Fruit fly (Drosophila melanogaster) whole organism, embryonic: ENCODE measurements around the gene CG1785.

Source experiments
- Adf1 ChIP-seq: fragments of 200-800 bp; sonication (Bioruptor generic); IDR thresholded peaks from 2 replicates; pipeline ENCODE4 v1.3.6; 2022; ENCODE audit warnings: missing biosample characterization, missing genetic modification characterization
- Awh ChIP-seq: fragments of 200-800 bp; sonication (Bioruptor generic); IDR thresholded peaks from 2 replicates; pipeline ENCODE4, ENCODE4 v1.3.6; 2022; ENCODE audit warnings: missing biosample characterization, missing genetic modification characterization
- Blimp-1 ChIP-seq: fragments of 200-800 bp; sonication (Bioruptor generic); optimal IDR thresholded peaks from 3 replicates; lab custom pipeline; 2018; ENCODE audit warnings: missing biosample characterization, missing genetic modification characterization, mild to moderate bottlenecking, moderate library complexity, missing genetic modification reagents
- CG1024 ChIP-seq: fragments of 200-800 bp; sonication (Bioruptor generic); IDR thresholded peaks from 2 replicates; pipeline ENCODE4 v1.3.6; 2022; ENCODE audit warnings: missing biosample characterization, missing genetic modification characterization
- CG11504 ChIP-seq: fragments of 200-800 bp; sonication (Bioruptor generic); optimal IDR thresholded peaks from 3 replicates; lab custom pipeline; 2019; ENCODE audit warnings: missing biosample characterization, mild to moderate bottlenecking, missing genetic modification characterization, moderate library complexity
- CG13624 ChIP-seq: fragments of 200-800 bp; sonication (Bioruptor generic); optimal IDR thresholded peaks from 2 replicates; lab custom pipeline; 2016; ENCODE audit warnings: missing biosample characterization, missing genetic modification characterization
- CG14667 ChIP-seq: fragments of 200-800 bp; sonication (Bioruptor generic); IDR thresholded peaks from 2 replicates; pipeline ENCODE4 v1.3.6; 2022; ENCODE audit warnings: missing biosample characterization, missing genetic modification characterization
- CG14710 ChIP-seq: fragments of 200-800 bp; sonication (Bioruptor generic); optimal IDR thresholded peaks from 3 replicates; lab custom pipeline; 2019; ENCODE audit warnings: missing biosample characterization, mild to moderate bottlenecking, missing genetic modification characterization, moderate library complexity
- CG15073 ChIP-seq: fragments of 200-800 bp; sonication (Bioruptor generic); optimal IDR thresholded peaks from 2 replicates; lab custom pipeline; 2016; ENCODE audit warnings: missing biosample characterization, missing genetic modification characterization
- CG17328 ChIP-seq: fragments of 200-800 bp; sonication (Bioruptor generic); IDR thresholded peaks from 2 replicates; pipeline ENCODE4 v1.3.6; 2022; ENCODE audit warnings: missing biosample characterization, missing genetic modification characterization
- CG17361 ChIP-seq: fragments of 200-800 bp; sonication (Bioruptor generic); IDR thresholded peaks from 3 replicates; pipeline ENCODE4 v1.3.6; 2022; ENCODE audit warnings: missing biosample characterization, missing genetic modification characterization
- CG2116 ChIP-seq: fragments of 200-800 bp; sonication (Bioruptor generic); optimal IDR thresholded peaks from 3 replicates; lab custom pipeline; 2018; ENCODE audit warnings: missing biosample characterization, mild to moderate bottlenecking, missing genetic modification characterization
- CG2712 ChIP-seq: fragments of 200-800 bp; optimal IDR thresholded peaks from 3 replicates; lab custom pipeline; 2019; ENCODE audit warnings: missing biosample characterization, mild to moderate bottlenecking, missing genetic modification characterization, moderate library complexity
- CG2875 ChIP-seq: fragments of 200-800 bp; sonication (Bioruptor generic); optimal IDR thresholded peaks from 2 replicates; lab custom pipeline; 2017; ENCODE audit warnings: missing biosample characterization, mild to moderate bottlenecking, missing genetic modification characterization, missing genetic modification reagents
- CG2889 ChIP-seq: fragments of 200-800 bp; sonication (Bioruptor generic); IDR thresholded peaks from 3 replicates; pipeline ENCODE4 v1.3.6; 2022; ENCODE audit warnings: missing biosample characterization, missing genetic modification characterization
- CG3065 ChIP-seq: fragments of 200-800 bp; sonication (Bioruptor generic); optimal IDR thresholded peaks from 2 replicates; lab custom pipeline; 2016; ENCODE audit warnings: missing biosample characterization, missing genetic modification characterization
- CG31441 ChIP-seq: fragments of 200-800 bp; sonication (Bioruptor generic); IDR thresholded peaks from 2 replicates; pipeline ENCODE4 v1.3.6; 2022; ENCODE audit warnings: missing biosample characterization, missing genetic modification characterization
- CG33557 ChIP-seq: fragments of 200-800 bp; sonication (Bioruptor generic); optimal IDR thresholded peaks from 2 replicates; lab custom pipeline; 2019; ENCODE audit warnings: missing biosample characterization, mild to moderate bottlenecking, missing genetic modification characterization, moderate library complexity
- CG3995 ChIP-seq: fragments of 200-800 bp; sonication (Bioruptor generic); optimal IDR thresholded peaks from 3 replicates; lab custom pipeline; 2016; ENCODE audit warnings: missing biosample characterization, missing genetic modification characterization
- CG4282 ChIP-seq: fragments of 200-800 bp; sonication (Bioruptor generic); optimal IDR thresholded peaks from 2 replicates; lab custom pipeline; 2016; ENCODE audit warnings: missing biosample characterization, missing genetic modification characterization
- CG4360 ChIP-seq: fragments of 200-800 bp; sonication (Bioruptor generic); IDR thresholded peaks from 2 replicates; pipeline ENCODE4 v1.3.6; 2022; ENCODE audit warnings: missing biosample characterization, missing genetic modification characterization
- CG7271 ChIP-seq: fragments of 200-800 bp; sonication (Bioruptor generic); optimal IDR thresholded peaks from 2 replicates; lab custom pipeline; 2018; ENCODE audit warnings: missing biosample characterization, mild to moderate bottlenecking, missing genetic modification characterization, moderate library complexity
- CG8924 ChIP-seq: fragments of 200-800 bp; optimal IDR thresholded peaks from 3 replicates; lab custom pipeline; 2019; ENCODE audit warnings: missing biosample characterization, mild to moderate bottlenecking, missing genetic modification characterization, moderate library complexity
- CG9727 ChIP-seq: fragments of 200-800 bp; sonication (Bioruptor generic); optimal IDR thresholded peaks from 3 replicates; lab custom pipeline; 2017; ENCODE audit warnings: missing biosample characterization, mild to moderate bottlenecking, missing genetic modification characterization
- CG9932 ChIP-seq: fragments of 200-800 bp; sonication (Bioruptor generic); IDR thresholded peaks from 2 replicates; pipeline ENCODE4 v1.3.6; 2022; ENCODE audit warnings: missing biosample characterization, missing genetic modification characterization
- Camta ChIP-seq: fragments of 200-800 bp; sonication (Bioruptor generic); optimal IDR thresholded peaks from 2 replicates; lab custom pipeline; 2016; ENCODE audit warnings: missing biosample characterization, missing genetic modification characterization
- CkIIα-i1 ChIP-seq: fragments of 200-800 bp; sonication (Bioruptor generic); IDR thresholded peaks from 2 replicates; pipeline ENCODE4 v1.3.6; 2022; ENCODE audit warnings: missing biosample characterization, missing genetic modification characterization
- D19A ChIP-seq: fragments of 200-800 bp; optimal IDR thresholded peaks from 3 replicates; lab custom pipeline; 2019; ENCODE audit warnings: missing biosample characterization, mild to moderate bottlenecking, missing genetic modification characterization, moderate library complexity
- Dek ChIP-seq: fragments of 200-800 bp; sonication (Bioruptor generic); optimal IDR thresholded peaks from 3 replicates; lab custom pipeline; 2019; ENCODE audit warnings: missing biosample characterization, mild to moderate bottlenecking, missing genetic modification characterization, moderate library complexity
- Gug ChIP-seq: fragments of 200-800 bp; sonication (Bioruptor generic); IDR thresholded peaks from 4 replicates; pipeline ENCODE4 v1.3.6; 2022; ENCODE audit warnings: missing biosample characterization, missing genetic modification characterization
- Med ChIP-seq: fragments of 200-800 bp; sonication (Bioruptor generic); peaks from one replicate; lab custom pipeline; 2016; ENCODE audit warnings: missing biosample characterization, missing genetic modification characterization, mild to moderate bottlenecking, inconsistent platforms, moderate library complexity
- Sry-δ ChIP-seq: fragments of 200-800 bp; sonication (Bioruptor generic); optimal IDR thresholded peaks from 2 replicates; lab custom pipeline; 2016; ENCODE audit warnings: missing biosample characterization, missing genetic modification characterization
- Ssrp ChIP-seq: fragments of 200-800 bp; sonication (Bioruptor generic); optimal IDR thresholded peaks from 2 replicates; lab custom pipeline; 2018; ENCODE audit warnings: missing biosample characterization, mild to moderate bottlenecking, missing genetic modification characterization, moderate library complexity
- TFAM ChIP-seq: fragments of 200-800 bp; sonication (Bioruptor generic); optimal IDR thresholded peaks from 2 replicates; lab custom pipeline; 2017; ENCODE audit warnings: missing biosample characterization, missing genetic modification characterization, inconsistent platforms
- Trl ChIP-seq, 3 experiments: fragments of >200 bp in 2 of 3; fragments of 200-800 bp in 1 of 3; sonication (Bioruptor generic) in 1 of 3; optimal IDR thresholded peaks; 2 replicates in 1 of 3; 3 replicates in 2 of 3; lab custom pipeline; 2016 to 2017; ENCODE audit warnings: missing biosample characterization in 1 of 3, missing genetic modification characterization in 1 of 3
- ase ChIP-seq: fragments of 200-800 bp; sonication (Bioruptor generic); IDR thresholded peaks from 3 replicates; pipeline ENCODE4 v1.3.6; 2022; ENCODE audit warnings: missing biosample characterization, missing genetic modification characterization
- bsh ChIP-seq, 2 experiments: fragments of 200-800 bp; sonication (Bioruptor generic); optimal IDR thresholded peaks; 2 replicates each; lab custom pipeline; 2017 to 2018; ENCODE audit warnings: mild to moderate bottlenecking in 2 of 2, missing biosample characterization in 2 of 2, missing genetic modification characterization in 2 of 2, moderate library complexity in 1 of 2
- crol ChIP-seq: fragments of 200-800 bp; sonication (Bioruptor generic); IDR thresholded peaks from 2 replicates; pipeline ENCODE4 v1.3.6; 2022; ENCODE audit warnings: missing biosample characterization, missing genetic modification characterization
- gem ChIP-seq: fragments of 200-800 bp; sonication (Bioruptor generic); optimal IDR thresholded peaks from 2 replicates; lab custom pipeline; 2019; ENCODE audit warnings: missing biosample characterization, mild to moderate bottlenecking, missing genetic modification characterization, moderate library complexity
- gfzf ChIP-seq: fragments of 200-800 bp; sonication (Bioruptor generic); optimal IDR thresholded peaks from 2 replicates; lab custom pipeline; 2016; ENCODE audit warnings: missing biosample characterization, mild to moderate bottlenecking, missing genetic modification characterization, moderate library complexity
- ken ChIP-seq: fragments of 200-800 bp; sonication (Bioruptor generic); IDR thresholded peaks from 3 replicates; pipeline ENCODE4 v1.3.6; 2022; ENCODE audit warnings: missing biosample characterization, missing genetic modification characterization
- lola ChIP-seq, 3 experiments: fragments of >200 bp in 2 of 3; fragments of 200-800 bp in 1 of 3; sonication (Bioruptor generic) in 1 of 3; optimal IDR thresholded peaks; 2 replicates each; lab custom pipeline; 2017 to 2019; ENCODE audit warnings: missing biosample characterization in 3 of 3, missing genetic modification characterization in 3 of 3, mild to moderate bottlenecking in 1 of 3, moderate library complexity in 1 of 3
- mirr ChIP-seq: fragments of 200-800 bp; sonication (Bioruptor generic); optimal IDR thresholded peaks from 3 replicates; lab custom pipeline; 2018; ENCODE audit warnings: missing biosample characterization, mild to moderate bottlenecking, missing genetic modification characterization
- oc ChIP-seq: fragments of 200-800 bp; sonication (Bioruptor generic); optimal IDR thresholded peaks from 2 replicates; lab custom pipeline; 2018; ENCODE audit warnings: missing biosample characterization, mild to moderate bottlenecking, missing genetic modification characterization, moderate library complexity
- onecut ChIP-seq: fragments of 200-800 bp; sonication (Bioruptor generic); IDR thresholded peaks from 2 replicates; pipeline ENCODE4 v1.3.6; 2022; ENCODE audit warnings: missing biosample characterization, missing genetic modification characterization
- pb ChIP-seq: fragments of 200-800 bp; sonication (Bioruptor generic); optimal IDR thresholded peaks from 3 replicates; lab custom pipeline; 2016; ENCODE audit warnings: missing biosample characterization, missing genetic modification characterization
- phol ChIP-seq: fragments of 200-800 bp; sonication (Bioruptor generic); optimal IDR thresholded peaks from 3 replicates; lab custom pipeline; 2018; ENCODE audit warnings: missing biosample characterization, mild to moderate bottlenecking, missing genetic modification characterization, moderate library complexity
- shn ChIP-seq: fragments of 200-800 bp; sonication (Bioruptor generic); optimal IDR thresholded peaks from 3 replicates; lab custom pipeline; 2016; ENCODE audit warnings: missing biosample characterization, missing genetic modification characterization
- ssp ChIP-seq: fragments of 200-800 bp; sonication (Bioruptor generic); IDR thresholded peaks from 2 replicates; pipeline ENCODE4 v1.3.6; 2022; ENCODE audit warnings: missing biosample characterization, missing genetic modification characterization
- vfl ChIP-seq: fragments of 200-800 bp; sonication (Bioruptor generic); optimal IDR thresholded peaks from 2 replicates; lab custom pipeline; 2016; ENCODE audit warnings: missing biosample characterization, missing genetic modification characterization

Gene CG1785

dm6 chrX:8669434-8669833 is 45.3 kb upstream of the CG1785 start (continued):
- TF ChIP-seq Adf1 (GFP tag; lab: Robert Waterston, UW) (no peak), Ssrp (tag; lab: Kevin White, UChicago) (peak; percentile 6), Trl (optimal IDR thresholded peaks at IDR 0.05; lab: Kevin White, UChicago) (no peak), Trl (GFP tag; optimal IDR thresholded peaks at IDR 0.05; lab: Kevin White, UChicago) (peak; percentile 5), phol (peak; percentile 31), CG9932 (GFP tag; lab: Robert Waterston, UW) (no peak), ase (no peak), bsh (GFP tag; optimal IDR thresholded peaks at IDR 0.05; lab: Kevin White, UChicago) (peak in 1 of 2 experiments; percentile 56), oc (tag; lab: Kevin White, UChicago) (peak; percentile 16), CkIIα-i1 (GFP tag; lab: Robert Waterston, UW) (no peak), vfl (GFP tag; lab: Kevin White, UChicago) (no peak), CG2889 (no peak), CG2116 (GFP tag; lab: Kevin White, UChicago) (no peak), shn (no peak), lola (GFP tag; optimal IDR thresholded peaks at IDR 0.05; lab: Kevin White, UChicago) (peak in 1 of 3 experiments; percentile 44), CG7271 (tag; lab: Kevin White, UChicago) (no peak), Blimp-1 (GFP tag; lab: Kevin White, UChicago) (peak; percentile 24), CG3995 (GFP tag; lab: Kevin White, UChicago) (no peak), CG31441 (0 out of 2 replicates have a peak, but pooled peaks have one; percentile 16), gfzf (GFP tag; lab: Kevin White, UChicago) (no peak), Awh (0 out of 2 replicates have a peak, but pooled peaks have one; percentile 30), Sry-δ (GFP tag; lab: Kevin White, UChicago) (no peak), Dek (tag; lab: Kevin White, UChicago) (no peak), CG8924 (tag; lab: Kevin White, UChicago) (no peak), TFAM (no peak), CG3065 (GFP tag; lab: Kevin White, UChicago) (no peak), CG17361 (GFP tag; lab: Robert Waterston, UW) (0 out of 3 replicates have a peak, but pooled peaks have one; percentile 27), CG11504 (tag; lab: Kevin White, UChicago) (peak; percentile 0), pb (GFP tag; lab: Kevin White, UChicago) (no peak), ssp (GFP tag; lab: Robert Waterston, UW) (0 out of 2 replicates have a peak, but pooled peaks have one; percentile 25), Med (GFP tag; lab: Kevin White, UChicago) (peak; percentile 26), mirr (GFP tag; lab: Kevin White, UChicago) (no peak), CG14710 (tag; lab: Kevin White, UChicago) (peak; percentile 21), CG15073 (GFP tag; lab: Kevin White, UChicago) (no peak), Gug (GFP tag; lab: Robert Waterston, UW) (no peak; the same call in 3 of the 4 replicates), gem (peak; percentile 47), CG33557 (GFP tag; lab: Kevin White, UChicago) (peak; percentile 28), CG9727 (GFP tag; lab: Kevin White, UChicago) (peak; percentile 1), ken (GFP tag; lab: Robert Waterston, UW) (0 out of 3 replicates have a peak, but pooled peaks have one; percentile 46), CG2712 (peak; percentile 25), D19A (tag; lab: Kevin White, UChicago) (no peak), CG1024 (no peak), CG4360 (GFP tag; lab: Robert Waterston, UW) (no peak), CG2875 (peak; percentile 11), Camta (GFP tag; lab: Kevin White, UChicago) (no peak), onecut (GFP tag; lab: Robert Waterston, UW) (peak; percentile 34), CG17328 (GFP tag; lab: Robert Waterston, UW) (peak; percentile 51; the same call in 1 of the 2 replicates), CG14667 (no peak), crol (GFP tag; lab: Robert Waterston, UW) (peak; percentile 39; the same call in 1 of the 2 replicates), CG13624 (no peak), CG4282 (GFP tag; lab: Kevin White, UChicago) (no peak)
